Worm (Caenorhabditis elegans) whole organism, L1 larva: ENCODE data around the gene slcr-46.2.

ENCODE experiments used
- mdl-1 ChIP-seq, 2 experiments: fragments of 150-350 bp; optimal IDR thresholded peaks; 2 replicates each; lab custom pipeline; 2014 to 2017; ENCODE audit warnings: missing biosample characterization in 2 of 2, missing genetic modification characterization in 2 of 2, inconsistent platforms in 1 of 2
- nhr-28 ChIP-seq: fragments of 150-350 bp; optimal IDR thresholded peaks from 2 replicates; lab custom pipeline; 2014; ENCODE audit warnings: missing biosample characterization, missing genetic modification characterization
- tbx-2 ChIP-seq: sonication (generic microtip); optimal IDR thresholded peaks from 2 replicates; lab custom pipeline; 2016; ENCODE audit warnings: missing genetic modification characterization, missing compliant biosample characterization
- ztf-11 ChIP-seq, 2 experiments: sonication (generic microtip); optimal IDR thresholded peaks; 2 replicates each; lab custom pipeline; 2016 to 2017; ENCODE audit warnings: missing genetic modification characterization in 2 of 2, missing biosample characterization in 1 of 2, missing compliant biosample characterization in 1 of 2

ce11 chrV:19371253-19371652 is 18.7 kb downstream of the slcr-46.2 start, which contains the start of gene Y43F8A.2:
- TF ChIP-seq nhr-28 (tag; lab: Kevin White, UChicago) (no peak), mdl-1 (tag; optimal IDR thresholded peaks at IDR 0.05; lab: Kevin White, UChicago) (no peak), ztf-11 (tag; optimal IDR thresholded peaks at IDR 0.05; lab: Kevin White, UChicago) (no peak), tbx-2 (tag; lab: Kevin White, UChicago) (no peak)
